Worm (Caenorhabditis elegans) whole organism, L2 larva: ENCODE data around the gene T24E12.11.

Source experiments
- aly-2 ChIP-seq: fragments of 150-350 bp; optimal IDR thresholded peaks from 2 replicates; lab custom pipeline; 2014; ENCODE audit warnings: missing biosample characterization, missing genetic modification characterization
- blmp-1 ChIP-seq: sonication (generic microtip); optimal IDR thresholded peaks from 2 replicates; lab custom pipeline; 2017; ENCODE audit warnings: missing genetic modification characterization, mild to moderate bottlenecking, missing compliant biosample characterization, antibody characterized with exemption, moderate library complexity; ENCODE audit not compliant: insufficient read depth
- ceh-82 ChIP-seq: fragments of 150-350 bp; optimal IDR thresholded peaks from 2 replicates; lab custom pipeline; 2014; ENCODE audit warnings: missing biosample characterization, missing genetic modification characterization
- dmd-4 ChIP-seq: sonication (generic microtip); optimal IDR thresholded peaks from 2 replicates; lab custom pipeline; 2017; ENCODE audit warnings: missing biosample characterization, missing genetic modification characterization
- egl-27 ChIP-seq: sonication (generic microtip); optimal IDR thresholded peaks from 3 replicates; lab custom pipeline; 2017; ENCODE audit warnings: missing biosample characterization, missing genetic modification reagents, missing genetic modification characterization
- elt-1 ChIP-seq: fragments of 150-350 bp; optimal IDR thresholded peaks from 2 replicates; lab custom pipeline; 2014; ENCODE audit warnings: missing biosample characterization, missing genetic modification characterization
- lin-13 ChIP-seq: fragments of 150-350 bp; optimal IDR thresholded peaks from 2 replicates; lab custom pipeline; 2014; ENCODE audit warnings: missing biosample characterization, missing genetic modification reagents, missing genetic modification characterization
- lsy-2 ChIP-seq, 2 experiments: fragments of 150-350 bp in 1 of 2; sonication (generic microtip) in 1 of 2; optimal IDR thresholded peaks; 2 replicates each; lab custom pipeline; 2014 to 2017; ENCODE audit warnings: missing biosample characterization in 2 of 2, missing genetic modification characterization in 2 of 2
- nhr-12 ChIP-seq: fragments of 150-350 bp; optimal IDR thresholded peaks from 2 replicates; lab custom pipeline; 2014; ENCODE audit warnings: missing biosample characterization, missing genetic modification characterization
- nhr-23 ChIP-seq: fragments of 150-350 bp; optimal IDR thresholded peaks from 2 replicates; lab custom pipeline; 2014; ENCODE audit warnings: missing biosample characterization, missing genetic modification reagents, missing genetic modification characterization
- nhr-6 ChIP-seq: fragments of 150-350 bp; optimal IDR thresholded peaks from 2 replicates; lab custom pipeline; 2014; ENCODE audit warnings: missing biosample characterization, missing genetic modification characterization
- unc-62 ChIP-seq: fragments of 150-350 bp; optimal IDR thresholded peaks from 2 replicates; lab custom pipeline; 2014; ENCODE audit warnings: missing biosample characterization, missing genetic modification reagents, missing genetic modification characterization
- ztf-11 ChIP-seq: sonication (generic microtip); optimal IDR thresholded peaks from 2 replicates; lab custom pipeline; 2017; ENCODE audit warnings: missing biosample characterization, missing genetic modification characterization
- ztf-4 ChIP-seq: fragments of 150-350 bp; optimal IDR thresholded peaks from 2 replicates; lab custom pipeline; 2014; ENCODE audit warnings: missing biosample characterization, missing genetic modification characterization

ce11 chrII:3777802-3778201 lies 1.6 kb downstream of the T24E12.11 start:
- TF ChIP-seq nhr-6 (tag; lab: Kevin White, UChicago): no peak
- no peak for TF ChIP-seq ceh-82 (tag; lab: Kevin White, UChicago)
- no peak for TF ChIP-seq ztf-11 (tag; lab: Kevin White, UChicago)
- TF ChIP-seq unc-62: no peak
- no peak for TF ChIP-seq egl-27 (tag; lab: Kevin White, UChicago)
- TF ChIP-seq elt-1 (tag; lab: Kevin White, UChicago): no peak
- TF ChIP-seq lin-13 (GFP tag; lab: Kevin White, UChicago): no peak
- no peak for TF ChIP-seq nhr-23
- no peak for TF ChIP-seq blmp-1 (tag; lab: Kevin White, UChicago)
- no peak for TF ChIP-seq ztf-4 (tag; lab: Kevin White, UChicago)
- TF ChIP-seq dmd-4 (tag; lab: Kevin White, UChicago): no peak
- TF ChIP-seq aly-2 (tag; lab: Kevin White, UChicago): no peak
- TF ChIP-seq nhr-12: no peak
- no peak for TF ChIP-seq lsy-2 (tag; optimal IDR thresholded peaks at IDR 0.05; lab: Kevin White, UChicago)
